Worm (Caenorhabditis elegans) whole organism, mixed stage, embryonic: ENCODE measurements around the gene F53F8.5.

Experiments used
- flh-1 ChIP-seq: fragments of 200-800 bp; sonication (Bioruptor generic); optimal IDR thresholded peaks from 2 replicates; lab custom pipeline; 2018; ENCODE audit warnings: mild to moderate bottlenecking, missing genetic modification characterization, moderate library complexity, missing compliant biosample characterization
- lsy-2 ChIP-seq: fragments of 150-350 bp; optimal IDR thresholded peaks from 2 replicates; lab custom pipeline; 2014; ENCODE audit warnings: missing biosample characterization, missing genetic modification characterization
- unc-39 ChIP-seq: fragments of 150-350 bp; optimal IDR thresholded peaks from 2 replicates; lab custom pipeline; 2014; ENCODE audit warnings: missing biosample characterization, missing genetic modification characterization

- TF ChIP-seq lsy-2 (tag; lab: Kevin White, UChicago) (no peak), unc-39 (tag; lab: Kevin White, UChicago) (no peak), flh-1 (GFP tag; lab: Kevin White, UChicago) (no peak)
Measured at ce11 chrV:20712318-20712993, 8.6 kb upstream of the F53F8.5 start.
